Fruit fly (Drosophila melanogaster) ovary, adult (tissue): ENCODE data around the gene CG34357.
A peak's percentile ranks its signal among the peaks of the same experiment; 100 is the strongest.

Source experiments
- CG17801 ChIP-seq: fragments of 200-800 bp; optimal IDR thresholded peaks from 2 replicates; lab custom pipeline; 2019; ENCODE audit warnings: missing biosample characterization, mild to moderate bottlenecking, missing genetic modification characterization, moderate library complexity; ENCODE audit not compliant: partially characterized antibody

Gene CG34357

dm6 chr3R:4478220-4479037, 79.4 kb downstream of the CG34357 start:
- TF ChIP-seq CG17801, result peak; percentile 80

dm6 chr3R:4476004-4476403, 81.9 kb downstream of the CG34357 start:
- TF ChIP-seq CG17801, result no peak

- no peak for TF ChIP-seq CG17801
Observed at dm6 chr3R:4475378-4475777, 82.5 kb downstream of the CG34357 start.

- no peak for TF ChIP-seq CG17801
Observed at dm6 chr3R:4472694-4472975, 85.2 kb downstream of the CG34357 start.

- TF ChIP-seq CG17801, result no peak
Observed at dm6 chr3R:4471846-4472693, 85.8 kb downstream of the CG34357 start.

- peak; percentile 27 for TF ChIP-seq CG17801
Observed at dm6 chr3R:4471047-4471751, 86.7 kb downstream of the CG34357 start.

dm6 chr3R:4470695-4471046, 87.2 kb downstream of the CG34357 start:
- no peak for TF ChIP-seq CG17801

dm6 chr3R:4468926-4469325, 88.9 kb downstream of the CG34357 start:
- no peak for TF ChIP-seq CG17801

dm6 chr3R:4466894-4467293, 91.0 kb downstream of the CG34357 start:
- no peak for TF ChIP-seq CG17801

dm6 chr3R:4462783-4463182, 95.1 kb downstream of the CG34357 start, which contains the start of gene CG31522:
Gene CG31522, minus strand, starts transcription at chr3R:4462883.
- no peak for TF ChIP-seq CG17801

dm6 chr3R:4458272-4458671, 99.6 kb downstream of the CG34357 start:
- no peak for TF ChIP-seq CG17801

dm6 chr3R:4457625-4458024, 100.2 kb downstream of the CG34357 start:
- no peak for TF ChIP-seq CG17801

dm6 chr3R:4453213-4453956, 104.5 kb downstream of the CG34357 start:
- peak; percentile 14 for TF ChIP-seq CG17801

dm6 chr3R:4452345-4453044, 105.4 kb downstream of the CG34357 start:
- TF ChIP-seq CG17801, result no peak

- no peak for TF ChIP-seq CG17801
Observed at dm6 chr3R:4450721-4451120, 107.1 kb downstream of the CG34357 start.

dm6 chr3R:4449256-4449655, 108.6 kb downstream of the CG34357 start:
- TF ChIP-seq CG17801, result no peak
